Worm (Caenorhabditis elegans): ENCODE measurements around the gene dhs-21.

Gene dhs-21

ce11 chrV:12733465-12734248 is at the start of gene dhs-21, which contains the start of gene xbx-9:
TSS of gene dhs-21 (minus strand) at chrV:12733645.
TSS of gene xbx-9 (plus strand) at chrV:12734198.
- TF ChIP-seq dmd-6 (GFP tag; IDR thresholded peaks at IDR 0.05) = peak; percentile 53
- peak; percentile 30 for TF ChIP-seq nhr-10 (tag; optimal IDR thresholded peaks at IDR 0.05)
- peak; percentile 92 for TF ChIP-seq nhr-28 (tag; optimal IDR thresholded peaks at IDR 0.05)
- peak; percentile 64 for TF ChIP-seq dve-1 (tag; optimal IDR thresholded peaks at IDR 0.05; ENCODE audit: insufficient read depth)
- TF ChIP-seq hlh-30 (tag; optimal IDR thresholded peaks at IDR 0.05; ENCODE audit: insufficient read depth) = peak; percentile 65
- TF ChIP-seq mxl-3 (GFP tag; optimal IDR thresholded peaks at IDR 0.05) = peak; percentile 35
- TF ChIP-seq daf-8 (GFP tag; IDR thresholded peaks at IDR 0.05) = no peak
- TF ChIP-seq daf-16 (GFP tag; optimal IDR thresholded peaks at IDR 0.05) = no peak
- peak; percentile 64 for TF ChIP-seq daf-16 (tag; optimal IDR thresholded peaks at IDR 0.05)
- no peak for TF ChIP-seq ceh-82 (tag; optimal IDR thresholded peaks at IDR 0.05)
- TF ChIP-seq hlh-11 (tag; optimal IDR thresholded peaks at IDR 0.05) = peak; percentile 54
- TF ChIP-seq nhr-6 (tag; optimal IDR thresholded peaks at IDR 0.05) = peak; percentile 62
- TF ChIP-seq dmd-8 (GFP tag; IDR thresholded peaks at IDR 0.05) = no peak
- no peak for TF ChIP-seq nhr-111 (GFP tag; optimal IDR thresholded peaks at IDR 0.05)
- peak; percentile 19 for TF ChIP-seq mes-2 (tag; optimal IDR thresholded peaks at IDR 0.05; ENCODE audit: poor library complexity, severe bottlenecking)
- peak; percentile 65 for TF ChIP-seq pqm-1 (tag; optimal IDR thresholded peaks at IDR 0.05)
- TF ChIP-seq Y105C5A.15 (GFP tag; IDR thresholded peaks at IDR 0.05) = no peak
- no peak for TF ChIP-seq dpl-1 (GFP tag; optimal IDR thresholded peaks at IDR 0.05)
- peak; percentile 51 for TF ChIP-seq nhr-77 (tag; optimal IDR thresholded peaks at IDR 0.05)
- 0 out of 2 replicates have a peak, but pooled peaks have one; percentile 17 for TF ChIP-seq lin-1 (GFP tag; IDR thresholded peaks at IDR 0.05)
- no peak for TF ChIP-seq lin-13 (GFP tag; optimal IDR thresholded peaks at IDR 0.05)
- TF ChIP-seq unc-62 (GFP tag; optimal IDR thresholded peaks at IDR 0.05 in 1 of 2) = peak in 1 of 2 experiments; percentile 95
- no peak for TF ChIP-seq unc-62 (tag; optimal IDR thresholded peaks at IDR 0.05)
- no peak for TF ChIP-seq lin-38 (GFP tag; IDR thresholded peaks at IDR 0.05)
- no peak for TF ChIP-seq nhr-76 (tag; optimal IDR thresholded peaks at IDR 0.05)
- TF ChIP-seq ztf-11 (tag; optimal IDR thresholded peaks at IDR 0.05) = no peak
- peak; percentile 49 for TF ChIP-seq ztf-7 (tag; optimal IDR thresholded peaks at IDR 0.05)
- no peak for TF ChIP-seq hmg-1.1 (GFP tag; IDR thresholded peaks at IDR 0.05)
- TF ChIP-seq T20F7.1 (GFP tag; optimal IDR thresholded peaks at IDR 0.05) = peak; percentile 56

- TF ChIP-seq rbr-2 (tag; optimal IDR thresholded peaks at IDR 0.05) (peak; percentile 59), attf-4 (tag; optimal IDR thresholded peaks at IDR 0.05) (no peak), nhr-28 (tag; optimal IDR thresholded peaks at IDR 0.05) (peak; percentile 21), lin-39 (tag; optimal IDR thresholded peaks at IDR 0.05) (no peak), nhr-41 (GFP tag; IDR thresholded peaks at IDR 0.05) (no peak; the same call in 1 of the 2 replicates), nhr-11 (tag; optimal IDR thresholded peaks at IDR 0.05) (no peak), ceh-62 (tag; optimal IDR thresholded peaks at IDR 0.05) (no peak), Y75B8A.6 (GFP tag; IDR thresholded peaks at IDR 0.05) (peak; percentile 55; the same call in 1 of the 2 replicates), F37D6.2 (tag; optimal IDR thresholded peaks at IDR 0.05) (peak; percentile 6), saeg-2 (GFP tag; IDR thresholded peaks at IDR 0.05) (0 out of 2 replicates have a peak, but pooled peaks have one; percentile 21), lin-38 (GFP tag; IDR thresholded peaks at IDR 0.05) (no peak), zip-11 (GFP tag; IDR thresholded peaks at IDR 0.05) (peak; percentile 75), madf-9 (GFP tag; conservative IDR thresholded peaks at IDR 0.05) (peak; percentile 88), unc-39 (tag; optimal IDR thresholded peaks at IDR 0.05) (no peak), daf-19 (GFP tag; conservative IDR thresholded peaks at IDR 0.05) (peak; percentile 77), egl-43 (GFP tag; IDR thresholded peaks at IDR 0.05) (no peak; the same call in 1 of the 2 replicates), F10B5.3 (tag; optimal IDR thresholded peaks at IDR 0.05) (peak; percentile 45), lin-15B (tag; optimal IDR thresholded peaks at IDR 0.05) (no peak), dpl-1 (GFP tag; optimal IDR thresholded peaks at IDR 0.05) (peak; percentile 18), mes-2 (tag; optimal IDR thresholded peaks at IDR 0.05; ENCODE audit: poor library complexity, severe bottlenecking) (no peak), lsy-2 (tag; optimal IDR thresholded peaks at IDR 0.05) (no peak), daf-12 (tag; optimal IDR thresholded peaks at IDR 0.05) (no peak), ces-1 (GFP tag; optimal IDR thresholded peaks at IDR 0.05) (no peak), F26F4.8 (GFP tag; conservative IDR thresholded peaks at IDR 0.05) (peak; percentile 75; the same call in 1 of the 2 replicates), lin-29 (GFP tag; IDR thresholded peaks at IDR 0.05) (peak; percentile 67), ZK546.5 (tag; optimal IDR thresholded peaks at IDR 0.05) (no peak)
Observed at ce11 chrV:12780248-12780647, 46.8 kb upstream of the dhs-21 start.

Data from whole organism, L4 larva.